Worm (Caenorhabditis elegans): Measurements from ENCODE around the gene K03B4.2.

Gene K03B4.2

ce11 chrV:4731154-4731961 is 43.6 kb downstream of the K03B4.2 start, which contains the start of gene F39G3.3 (continued):
- TF ChIP-seq madf-6 (GFP tag; IDR thresholded peaks at IDR 0.05) (peak; percentile 97), nhr-27 (tag; optimal IDR thresholded peaks at IDR 0.05) (no peak), egl-44 (GFP tag; IDR thresholded peaks at IDR 0.05) (no peak), F55B11.4 (tag; optimal IDR thresholded peaks at IDR 0.05; ENCODE audit: borderline replicate concordance, insufficient read depth) (no peak), akir-1 (GFP tag; optimal IDR thresholded peaks at IDR 0.05) (no peak), tlf-1 (GFP tag; optimal IDR thresholded peaks at IDR 0.05) (peak; percentile 65), rcor-1 (GFP tag; IDR thresholded peaks at IDR 0.05) (no peak), zim-3 (tag; optimal IDR thresholded peaks at IDR 0.05) (no peak), dpl-1 (GFP tag; optimal IDR thresholded peaks at IDR 0.05) (peak; percentile 71), bed-2 (GFP tag; IDR thresholded peaks at IDR 0.05) (no peak), hmg-20 (GFP tag; IDR thresholded peaks at IDR 0.05) (no peak), ZK185.1 (tag; optimal IDR thresholded peaks at IDR 0.05; ENCODE audit: poor library complexity, severe bottlenecking) (peak; percentile 73), xnd-1 (tag; optimal IDR thresholded peaks at IDR 0.05) (peak; percentile 97), ets-4 (GFP tag; optimal IDR thresholded peaks at IDR 0.05) (no peak), madf-3 (GFP tag; IDR thresholded peaks at IDR 0.05) (no peak), C17E4.6 (GFP tag; IDR thresholded peaks at IDR 0.05) (peak; percentile 55; the same call in 1 of the 2 replicates), hsf-1 (GFP tag; IDR thresholded peaks at IDR 0.05) (peak; percentile 56; the same call in 1 of the 2 replicates), Y53G8AR.9 (GFP tag; conservative IDR thresholded peaks at IDR 0.05) (no peak), aptf-2 (GFP tag; conservative IDR thresholded peaks at IDR 0.05) (no peak), gei-17 (GFP tag; optimal IDR thresholded peaks at IDR 0.05) (no peak), sdz-38 (tag; optimal IDR thresholded peaks at IDR 0.05) (no peak), mcd-1 (GFP tag; IDR thresholded peaks at IDR 0.05) (peak; percentile 56; the same call in 1 of the 2 replicates), B0019.2 (GFP tag; conservative IDR thresholded peaks at IDR 0.05) (no peak), snpc-4 (GFP tag; optimal IDR thresholded peaks at IDR 0.05) (peak; percentile 21), snpc-4 (tag; optimal IDR thresholded peaks at IDR 0.05) (peak in 3 of 4 experiments; percentile 43 to 64 (median 59)), zfh-2 (GFP tag; conservative IDR thresholded peaks at IDR 0.05) (no peak), mxl-1 (tag; optimal IDR thresholded peaks at IDR 0.05) (peak; percentile 41), K11D2.4 (GFP tag; IDR thresholded peaks at IDR 0.05) (no peak), K12H6.12 (tag; optimal IDR thresholded peaks at IDR 0.05) (no peak), mel-28 (tag; optimal IDR thresholded peaks at IDR 0.05; ENCODE audit: borderline replicate concordance) (no peak), ztf-3 (GFP tag; optimal IDR thresholded peaks at IDR 0.05) (no peak), hmg-1.2 (GFP tag; IDR thresholded peaks at IDR 0.05) (peak; percentile 53), tbp1 (GFP tag; optimal IDR thresholded peaks at IDR 0.05) (peak; percentile 48), sea-2 (GFP tag; IDR thresholded peaks at IDR 0.05) (no peak), ceh-91 (GFP tag; IDR thresholded peaks at IDR 0.05) (peak; percentile 79), lin-40 (tag; optimal IDR thresholded peaks at IDR 0.05) (peak; percentile 35), lir-1 (GFP tag; conservative IDR thresholded peaks at IDR 0.05) (peak; percentile 40; the same call in 1 of the 2 replicates), rpc-1 (optimal IDR thresholded peaks at IDR 0.05) (peak; percentile 45), rpc-1 (tag; optimal IDR thresholded peaks at IDR 0.05) (no peak), ceh-40 (GFP tag; IDR thresholded peaks at IDR 0.05) (no peak), let-526 (GFP tag; IDR thresholded peaks at IDR 0.05) (no peak), aptf-3 (GFP tag; IDR thresholded peaks at IDR 0.05) (no peak), fkh-3 (tag; optimal IDR thresholded peaks at IDR 0.05) (no peak), madf-10 (tag; optimal IDR thresholded peaks at IDR 0.05) (peak; percentile 32), B0336.3 (GFP tag; IDR thresholded peaks at IDR 0.05) (peak; percentile 77), F52B5.7 (tag; optimal IDR thresholded peaks at IDR 0.05) (no peak), Y67H2A.10 (GFP tag; conservative IDR thresholded peaks at IDR 0.05) (no peak), B0035.1 (tag; optimal IDR thresholded peaks at IDR 0.05) (no peak)
